Worm (Caenorhabditis elegans): ENCODE measurements around the gene F56A8.9.

DNA sequence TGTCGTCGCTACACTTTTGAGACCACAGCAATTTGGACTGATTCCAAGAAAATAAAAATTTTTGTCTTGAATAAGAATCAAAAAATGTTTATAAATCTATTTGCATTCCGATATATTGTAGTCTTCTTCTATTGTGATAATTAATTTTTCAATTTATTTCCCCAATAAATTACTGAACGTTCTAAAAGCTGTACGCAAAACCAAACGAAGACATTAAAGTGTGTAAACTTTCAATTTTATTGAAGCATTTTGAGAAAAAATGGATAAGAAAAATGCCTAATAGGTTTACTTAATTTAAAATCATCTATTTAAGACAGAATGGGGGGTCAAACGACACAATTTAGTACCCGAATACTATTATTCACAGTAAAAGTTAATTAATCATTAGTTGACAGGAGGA is 48.1 kb downstream of the F56A8.9 start:
- TF ChIP-seq ceh-31 (tag; optimal IDR thresholded peaks at IDR 0.05): no peak
- TF ChIP-seq fkh-10 (GFP tag; optimal IDR thresholded peaks at IDR 0.05): no peak
- no peak for TF ChIP-seq lim-6 (tag; optimal IDR thresholded peaks at IDR 0.05)
- TF ChIP-seq pha-4 (tag; optimal IDR thresholded peaks at IDR 0.05): no peak
- TF ChIP-seq syd-9 (tag; optimal IDR thresholded peaks at IDR 0.05): no peak
- no peak for TF ChIP-seq tbx-2 (tag; optimal IDR thresholded peaks at IDR 0.05)
- no peak for TF ChIP-seq ceh-22 (tag; optimal IDR thresholded peaks at IDR 0.05)
- TF ChIP-seq rnt-1 (tag; optimal IDR thresholded peaks at IDR 0.05): no peak
- no peak for TF ChIP-seq ceh-6 (GFP tag; optimal IDR thresholded peaks at IDR 0.05)
- TF ChIP-seq ztf-16 (tag; optimal IDR thresholded peaks at IDR 0.05): no peak
- TF ChIP-seq sdc-2 (tag; optimal IDR thresholded peaks at IDR 0.05): no peak

Measured in whole organism, late embryonic.